Worm (Caenorhabditis elegans) whole organism, early embryonic: ENCODE results near the gene C34H4.1.

Experiments
- F13C5.2 ChIP-seq: sonication (generic microtip); optimal IDR thresholded peaks from 2 replicates; lab custom pipeline; 2017; ENCODE audit warnings: mild to moderate bottlenecking, missing genetic modification characterization, inconsistent platforms, missing compliant biosample characterization
- aly-1 ChIP-seq: sonication (generic microtip); optimal IDR thresholded peaks from 2 replicates; lab custom pipeline; 2016; ENCODE audit warnings: missing genetic modification characterization, missing compliant biosample characterization
- ama-1 ChIP-seq: fragments of 150-350 bp; optimal IDR thresholded peaks from 2 replicates; lab custom pipeline; 2014
- ets-7 ChIP-seq: sonication (generic microtip); optimal IDR thresholded peaks from 2 replicates; lab custom pipeline; 2016; ENCODE audit warnings: missing genotype, missing genetic modification characterization, missing compliant biosample characterization
- flt-1 ChIP-seq: fragments of 200-800 bp; sonication (Bioruptor generic); IDR thresholded peaks from 2 replicates; pipeline ENCODE4 v1.3.6; 2022; ENCODE audit warnings: missing genetic modification characterization, missing compliant biosample characterization
- hmg-4 ChIP-seq: fragments of 200-800 bp; sonication (Bioruptor generic); optimal IDR thresholded peaks from 2 replicates; lab custom pipeline; 2018; ENCODE audit warnings: mild to moderate bottlenecking, missing genetic modification characterization, missing compliant biosample characterization
- pes-1 ChIP-seq: fragments of 200-800 bp; sonication (Bioruptor generic); IDR thresholded peaks from 2 replicates; pipeline ENCODE4 v1.3.6; 2022; ENCODE audit warnings: missing genetic modification reagents, missing genetic modification characterization, missing compliant biosample characterization
- scrt-1 ChIP-seq: fragments of 200-800 bp; sonication (Bioruptor generic); IDR thresholded peaks from 2 replicates; pipeline ENCODE4 v1.3.6; 2022; ENCODE audit warnings: missing genetic modification characterization, missing compliant biosample characterization
- sea-1 ChIP-seq: fragments of 200-800 bp; sonication (Bioruptor generic); conservative IDR thresholded peaks from 2 replicates; pipeline ENCODE4 v1.3.6; 2022; ENCODE audit warnings: missing genetic modification characterization, missing compliant biosample characterization
- tbx-11 ChIP-seq: fragments of 200-800 bp; sonication (Bioruptor generic); IDR thresholded peaks from 2 replicates; pipeline ENCODE4 v1.3.6; 2022; ENCODE audit warnings: missing genetic modification characterization, missing compliant biosample characterization
- tbx-37 ChIP-seq: fragments of 200-800 bp; sonication (Bioruptor generic); conservative IDR thresholded peaks from 2 replicates; pipeline ENCODE4 v1.3.6; 2022; ENCODE audit warnings: missing genetic modification reagents, missing genetic modification characterization, missing compliant biosample characterization

DNA sequence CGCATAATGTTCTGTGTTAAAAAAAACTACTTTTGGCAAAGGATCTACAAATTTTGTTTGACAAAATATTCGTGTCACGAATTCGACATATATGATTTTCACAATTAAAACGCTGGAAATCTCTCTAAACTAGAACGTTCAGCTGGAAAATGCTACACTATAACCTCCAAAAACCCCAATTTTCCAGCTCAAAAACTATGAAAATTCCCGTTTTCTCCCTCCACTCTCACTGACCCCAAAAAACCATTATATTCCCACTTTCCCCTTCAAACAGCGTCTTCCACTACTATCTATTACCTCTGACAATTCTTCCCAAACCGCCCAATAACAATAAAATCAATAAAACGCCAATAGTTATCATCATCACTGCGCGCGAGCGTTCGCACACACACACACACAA lies 21.4 kb downstream of the C34H4.1 start, which contains the start of gene Y41D4B.14:
- TF ChIP-seq sea-1 (GFP tag; lab: Robert Waterston, UW) (no peak), tbx-37 (GFP tag; lab: Robert Waterston, UW) (no peak), flt-1 (no peak), ama-1 (lab: Kevin White, UChicago) (no peak), F13C5.2 (tag; lab: Kevin White, UChicago) (no peak), scrt-1 (GFP tag; lab: Robert Waterston, UW) (no peak), hmg-4 (GFP tag; lab: Kevin White, UChicago) (no peak), tbx-11 (GFP tag; lab: Robert Waterston, UW) (no peak), aly-1 (tag; lab: Kevin White, UChicago) (no peak), pes-1 (GFP tag; lab: Robert Waterston, UW) (no peak), ets-7 (tag; lab: Kevin White, UChicago) (no peak)
